Fruit fly (Drosophila melanogaster): Measurements from ENCODE around the gene hyx.

Gene hyx

DNA sequence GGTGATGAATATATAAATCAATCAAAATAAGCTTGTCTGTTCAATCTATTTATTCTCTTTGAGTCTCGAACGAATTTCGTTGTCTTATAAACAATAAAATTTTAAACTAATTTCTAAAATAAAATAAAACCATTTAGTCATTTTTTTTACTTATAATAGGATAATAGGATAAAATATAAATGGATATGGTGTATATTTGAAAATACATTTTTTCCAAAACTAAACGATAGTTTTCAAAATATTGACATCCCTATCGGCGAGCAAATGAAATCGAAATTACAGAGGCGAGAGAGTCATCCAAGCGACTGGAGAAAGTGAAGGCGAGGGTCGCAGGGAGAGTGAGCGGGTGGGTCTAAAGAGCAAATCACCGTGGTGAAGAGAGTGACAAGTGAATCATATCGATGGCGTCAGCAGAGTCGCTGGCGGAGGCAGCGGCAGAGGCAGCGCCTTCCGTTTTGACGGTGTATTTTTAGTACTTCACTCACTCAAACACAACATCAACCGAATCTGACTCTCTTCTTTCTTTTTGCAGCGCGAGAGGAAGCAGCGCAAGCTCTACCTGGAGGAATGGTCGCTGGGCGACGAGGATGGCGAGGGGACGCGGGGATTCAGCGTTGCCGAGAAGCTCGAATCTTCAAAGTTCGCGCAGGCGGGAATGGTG, 19.0 kb downstream of the hyx start (continued):
- TF ChIP-seq nerfin-1 (tag; optimal IDR thresholded peaks at IDR 0.05) (peak; percentile 98), CG2199 (GFP tag; IDR thresholded peaks at IDR 0.05) (no peak), HmgZ (tag; optimal IDR thresholded peaks at IDR 0.05) (peak; percentile 95), CG7556 (GFP tag; optimal IDR thresholded peaks at IDR 0.05) (peak; percentile 100), sd (tag; optimal IDR thresholded peaks at IDR 0.05) (peak; percentile 93), CG10431 (GFP tag; optimal IDR thresholded peaks at IDR 0.05) (peak; percentile 96), YL-1 (GFP tag; optimal IDR thresholded peaks at IDR 0.05) (peak; percentile 95), corto (GFP tag; optimal IDR thresholded peaks at IDR 0.05) (peak; percentile 87), inv (GFP tag; IDR thresholded peaks at IDR 0.05; ENCODE audit: partially characterized antibody) (no peak), pita (GFP tag; optimal IDR thresholded peaks at IDR 0.05) (no peak), Jarid2 (GFP tag; optimal IDR thresholded peaks at IDR 0.05) (peak; percentile 77), ham (GFP tag; IDR thresholded peaks at IDR 0.05) (no peak), pan (optimal IDR thresholded peaks at IDR 0.05) (no peak), pan (GFP tag; optimal IDR thresholded peaks at IDR 0.05 in 1 of 2, IDR thresholded peaks at IDR 0.05 in 1 of 2) (no peak), CG4282 (GFP tag; optimal IDR thresholded peaks at IDR 0.05) (no peak), Mes4 (GFP tag; optimal IDR thresholded peaks at IDR 0.05) (peak; percentile 63), CG16815 (GFP tag; optimal IDR thresholded peaks at IDR 0.05) (peak; percentile 94), CG1832 (GFP tag; optimal IDR thresholded peaks at IDR 0.05) (no peak), caup (GFP tag; optimal IDR thresholded peaks at IDR 0.05; ENCODE audit: severe bottlenecking) (peak; percentile 97), CG32532 (GFP tag; IDR thresholded peaks at IDR 0.05) (no peak), CG2129 (GFP tag; IDR thresholded peaks at IDR 0.05; ENCODE audit: partially characterized antibody) (no peak), CG4360 (GFP tag; IDR thresholded peaks at IDR 0.05) (no peak), br (optimal IDR thresholded peaks at IDR 0.05) (no peak), Hr3 (GFP tag; optimal IDR thresholded peaks at IDR 0.05) (peak; percentile 96), CG17385 (GFP tag; optimal IDR thresholded peaks at IDR 0.05) (peak; percentile 95), Rx (GFP tag; IDR thresholded peaks at IDR 0.05) (no peak), h (optimal IDR thresholded peaks at IDR 0.05) (no peak), ATbp (GFP tag; optimal IDR thresholded peaks at IDR 0.05) (peak; percentile 92), CG7745 (tag; optimal IDR thresholded peaks at IDR 0.05) (peak; percentile 92), CG10654 (GFP tag; optimal IDR thresholded peaks at IDR 0.05) (peak; percentile 95), jumu (GFP tag; optimal IDR thresholded peaks at IDR 0.05) (peak; percentile 26), gt (GFP tag; IDR thresholded peaks at IDR 0.05) (no peak), CG12769 (tag; optimal IDR thresholded peaks at IDR 0.05) (peak; percentile 98), HHEX (GFP tag; optimal IDR thresholded peaks at IDR 0.05) (peak; percentile 95), pb (GFP tag; optimal IDR thresholded peaks at IDR 0.05) (peak; percentile 41), pzg (GFP tag; optimal IDR thresholded peaks at IDR 0.05) (no peak), sqz (GFP tag; optimal IDR thresholded peaks at IDR 0.05) (peak; percentile 94), CG30403 (GFP tag; optimal IDR thresholded peaks at IDR 0.05) (peak; percentile 98), onecut (GFP tag; IDR thresholded peaks at IDR 0.05) (peak; percentile 88), sisA (GFP tag; IDR thresholded peaks at IDR 0.05) (no peak), CrebB (tag; optimal IDR thresholded peaks at IDR 0.05) (peak; percentile 92), CG31388 (GFP tag; optimal IDR thresholded peaks at IDR 0.05) (peak; percentile 86), stc (GFP tag; IDR thresholded peaks at IDR 0.05) (no peak), ac (GFP tag; optimal IDR thresholded peaks at IDR 0.05) (peak; percentile 75), Dref (GFP tag; IDR thresholded peaks at IDR 0.05) (no peak), CG16813 (GFP tag; IDR thresholded peaks at IDR 0.05; ENCODE audit: partially characterized antibody) (no peak), sens (GFP tag) (peak; percentile 95), CG11456 (GFP tag; IDR thresholded peaks at IDR 0.05) (no peak), Fer1 (GFP tag; optimal IDR thresholded peaks at IDR 0.05) (peak; percentile 99), CG6254 (GFP tag; optimal IDR thresholded peaks at IDR 0.05) (peak; percentile 94), pho (GFP tag; optimal IDR thresholded peaks at IDR 0.05) (peak; percentile 67)
